Worm (Caenorhabditis elegans): Measurements from ENCODE around the gene nhr-27.

ce11 chrX:12857701-12858100, 49.6 kb upstream of the nhr-27 start, which contains the start of gene T14G8.2:
- TF ChIP-seq R02D3.7 (tag; optimal IDR thresholded peaks at IDR 0.05) (no peak), zag-1 (tag; optimal IDR thresholded peaks at IDR 0.05) (no peak), nhr-10 (tag; optimal IDR thresholded peaks at IDR 0.05) (no peak), unc-62 (GFP tag; optimal IDR thresholded peaks at IDR 0.05) (no peak), nhr-11 (tag; optimal IDR thresholded peaks at IDR 0.05) (no peak), mdl-1 (tag; optimal IDR thresholded peaks at IDR 0.05) (no peak), elt-1 (tag; optimal IDR thresholded peaks at IDR 0.05) (no peak), nhr-237 (tag; optimal IDR thresholded peaks at IDR 0.05) (no peak), nhr-25 (tag; optimal IDR thresholded peaks at IDR 0.05) (no peak), fos-1 (tag; optimal IDR thresholded peaks at IDR 0.05) (no peak), alr-1 (tag; optimal IDR thresholded peaks at IDR 0.05) (no peak)

Data from whole organism, L2 larva.